Worm (Caenorhabditis elegans) whole organism, young adult: ENCODE measurements around the gene ehs-1.

Source experiments
- B0336.3 ChIP-seq: fragments of 200-800 bp; sonication (Bioruptor generic); IDR thresholded peaks from 2 replicates; pipeline ENCODE4 v1.3.6; 2022; ENCODE audit warnings: missing genetic modification characterization, missing compliant biosample characterization
- C06A6.2 ChIP-seq: fragments of 200-800 bp; sonication (Bioruptor generic); conservative IDR thresholded peaks from 2 replicates; pipeline ENCODE4 v1.3.6; 2022; ENCODE audit warnings: missing genetic modification characterization, missing compliant biosample characterization
- D2030.7 ChIP-seq: fragments of 200-800 bp; sonication (Bioruptor generic); IDR thresholded peaks from 2 replicates; pipeline ENCODE4 v1.3.6; 2022; ENCODE audit warnings: missing genetic modification reagents, missing genetic modification characterization, missing compliant biosample characterization
- F23B12.7 ChIP-seq: sonication (generic microtip); optimal IDR thresholded peaks from 2 replicates; lab custom pipeline; 2017; ENCODE audit warnings: missing genetic modification characterization, mild to moderate bottlenecking, missing compliant biosample characterization, antibody characterized with exemption, moderate library complexity; ENCODE audit not compliant: insufficient read depth
- F37B4.10 ChIP-seq: fragments of 200-800 bp; sonication (Bioruptor generic); IDR thresholded peaks from 2 replicates; pipeline ENCODE4 v1.3.6; 2022; ENCODE audit warnings: missing genetic modification characterization, missing compliant biosample characterization
- F49E8.2 ChIP-seq: sonication (generic microtip); optimal IDR thresholded peaks from 3 replicates; lab custom pipeline; 2017; ENCODE audit warnings: missing genetic modification characterization, mild to moderate bottlenecking, missing compliant biosample characterization, antibody characterized with exemption, moderate library complexity; ENCODE audit not compliant: insufficient read depth
- F55B11.4 ChIP-seq: sonication (generic microtip); optimal IDR thresholded peaks from 2 replicates; lab custom pipeline; 2016; ENCODE audit warnings: missing compliant biosample characterization, missing genetic modification characterization, borderline replicate concordance; ENCODE audit not compliant: insufficient read depth
- F57A8.1 ChIP-seq: fragments of 200-800 bp; sonication (Bioruptor generic); optimal IDR thresholded peaks from 2 replicates; lab custom pipeline; 2018; ENCODE audit warnings: mild to moderate bottlenecking, missing genetic modification characterization, moderate library complexity, missing compliant biosample characterization
- F57C9.4 ChIP-seq: sonication (generic microtip); optimal IDR thresholded peaks from 2 replicates; lab custom pipeline; 2017; ENCODE audit warnings: mild to moderate bottlenecking, missing genetic modification characterization, missing compliant biosample characterization
- K12H6.12 ChIP-seq: fragments of 200-800 bp; sonication (Bioruptor generic); optimal IDR thresholded peaks from 2 replicates; lab custom pipeline; 2018; ENCODE audit warnings: mild to moderate bottlenecking, missing genetic modification characterization, missing compliant biosample characterization
- T07F8.4 ChIP-seq: sonication (generic microtip); optimal IDR thresholded peaks from 2 replicates; lab custom pipeline; 2016; ENCODE audit warnings: mild to moderate bottlenecking, missing genetic modification characterization, moderate library complexity, missing compliant biosample characterization
- Y53F4B.3 ChIP-seq: fragments of 200-800 bp; sonication (Bioruptor generic); IDR thresholded peaks from 2 replicates; pipeline ENCODE4 v1.3.6; 2022; ENCODE audit warnings: missing genetic modification reagents, missing genetic modification characterization, missing compliant biosample characterization
- Y56A3A.18 ChIP-seq: fragments of 200-800 bp; sonication (Bioruptor generic); IDR thresholded peaks from 2 replicates; pipeline ENCODE4 v1.3.6; 2022; ENCODE audit warnings: missing genetic modification reagents, missing genetic modification characterization, missing compliant biosample characterization
- attf-5 ChIP-seq: fragments of 200-800 bp; sonication (Bioruptor generic); optimal IDR thresholded peaks from 2 replicates; lab custom pipeline; 2018; ENCODE audit warnings: mild to moderate bottlenecking, missing genetic modification characterization, missing compliant biosample characterization
- chd-7 ChIP-seq: sonication (generic microtip); optimal IDR thresholded peaks from 2 replicates; lab custom pipeline; 2016; ENCODE audit warnings: mild to moderate bottlenecking, missing genetic modification characterization, moderate library complexity, missing compliant biosample characterization
- dpl-1 ChIP-seq: fragments of 150-350 bp; optimal IDR thresholded peaks from 2 replicates; lab custom pipeline; 2014; ENCODE audit warnings: missing biosample characterization, missing genetic modification reagents, missing genetic modification characterization
- egl-18 ChIP-seq: fragments of 200-800 bp; sonication (Bioruptor generic); IDR thresholded peaks from 2 replicates; pipeline ENCODE4 v1.3.6; 2022; ENCODE audit warnings: missing genetic modification reagents, missing genetic modification characterization, missing compliant biosample characterization
- egl-44 ChIP-seq: fragments of 200-800 bp; sonication (Bioruptor generic); IDR thresholded peaks from 2 replicates; pipeline ENCODE4 v1.3.6; 2022; ENCODE audit warnings: missing genetic modification reagents, missing genetic modification characterization, missing compliant biosample characterization
- fkh-3 ChIP-seq: sonication (generic microtip); optimal IDR thresholded peaks from 2 replicates; lab custom pipeline; 2016; ENCODE audit warnings: mild to moderate bottlenecking, missing genetic modification characterization, missing compliant biosample characterization
- hmg-1.2 ChIP-seq: fragments of 200-800 bp; sonication (Bioruptor generic); IDR thresholded peaks from 2 replicates; pipeline ENCODE4 v1.3.6; 2022; ENCODE audit warnings: missing genetic modification reagents, missing genetic modification characterization, missing compliant biosample characterization
- hmg-20 ChIP-seq: fragments of 200-800 bp; sonication (Bioruptor generic); IDR thresholded peaks from 2 replicates; pipeline ENCODE4 v1.3.6; 2022; ENCODE audit warnings: missing genetic modification reagents, missing genetic modification characterization, missing compliant biosample characterization
- let-607 ChIP-seq, 2 experiments: fragments of 200-800 bp in 1 of 2; sonication (Bioruptor generic) in 1 of 2; sonication (generic microtip) in 1 of 2; optimal IDR thresholded peaks; 2 replicates each; lab custom pipeline; 2016 to 2018; ENCODE audit warnings: mild to moderate bottlenecking in 2 of 2, missing compliant biosample characterization in 2 of 2, missing genetic modification characterization in 2 of 2, moderate library complexity in 2 of 2, missing genotype in 1 of 2
- lin-40 ChIP-seq: sonication (generic microtip); optimal IDR thresholded peaks from 2 replicates; lab custom pipeline; 2016; ENCODE audit warnings: missing genetic modification characterization, mild to moderate bottlenecking, missing compliant biosample characterization, missing genotype, missing genetic modification reagents
- lir-1 ChIP-seq: fragments of 200-800 bp; sonication (Bioruptor generic); conservative IDR thresholded peaks from 2 replicates; pipeline ENCODE4 v1.3.6; 2022; ENCODE audit warnings: missing genetic modification reagents, missing genetic modification characterization, missing compliant biosample characterization
- lsl-1 ChIP-seq: fragments of 200-800 bp; sonication (Bioruptor generic); optimal IDR thresholded peaks from 2 replicates; lab custom pipeline; 2018; ENCODE audit warnings: mild to moderate bottlenecking, missing genetic modification characterization, moderate library complexity, missing compliant biosample characterization
- madf-3 ChIP-seq: fragments of 200-800 bp; sonication (Bioruptor generic); IDR thresholded peaks from 2 replicates; pipeline ENCODE4 v1.3.6; 2022; ENCODE audit warnings: missing genetic modification reagents, missing genetic modification characterization, missing compliant biosample characterization
- madf-8 ChIP-seq: fragments of 200-800 bp; sonication (Bioruptor generic); conservative IDR thresholded peaks from 2 replicates; pipeline ENCODE4 v1.3.6; 2022; ENCODE audit warnings: missing genetic modification reagents, missing genetic modification characterization, missing compliant biosample characterization
- mcd-1 ChIP-seq: fragments of 200-800 bp; sonication (Bioruptor generic); IDR thresholded peaks from 2 replicates; pipeline ENCODE4 v1.3.6; 2022; ENCODE audit warnings: missing genetic modification reagents, missing genetic modification characterization, missing compliant biosample characterization
- mes-4 ChIP-seq: sonication (generic microtip); optimal IDR thresholded peaks from 2 replicates; lab custom pipeline; 2016; ENCODE audit warnings: missing genotype, missing genetic modification characterization, missing compliant biosample characterization
- mxl-1 ChIP-seq: sonication (generic microtip); optimal IDR thresholded peaks from 2 replicates; lab custom pipeline; 2016; ENCODE audit warnings: missing genetic modification characterization, missing compliant biosample characterization
- nfyb-1 ChIP-seq: fragments of 200-800 bp; sonication (Bioruptor generic); IDR thresholded peaks from 2 replicates; pipeline ENCODE4 v1.3.6; 2022; ENCODE audit warnings: missing genetic modification reagents, missing genetic modification characterization, missing compliant biosample characterization
- nhr-80 ChIP-seq: sonication (generic microtip); optimal IDR thresholded peaks from 2 replicates; lab custom pipeline; 2016; ENCODE audit warnings: missing genetic modification characterization, missing compliant biosample characterization
- nhr-90 ChIP-seq: sonication (generic microtip); optimal IDR thresholded peaks from 2 replicates; lab custom pipeline; 2016; ENCODE audit warnings: missing genotype, mild to moderate bottlenecking, missing genetic modification characterization, missing compliant biosample characterization
- rcor-1 ChIP-seq: fragments of 200-800 bp; sonication (Bioruptor generic); IDR thresholded peaks from 2 replicates; pipeline ENCODE4 v1.3.6; 2022; ENCODE audit warnings: missing genetic modification reagents, missing genetic modification characterization, missing compliant biosample characterization
- repo-1 ChIP-seq: sonication (generic microtip); optimal IDR thresholded peaks from 2 replicates; lab custom pipeline; 2017; ENCODE audit warnings: mild to moderate bottlenecking, missing genetic modification characterization, missing compliant biosample characterization
- sdz-38 ChIP-seq: sonication (generic microtip); optimal IDR thresholded peaks from 2 replicates; lab custom pipeline; 2016; ENCODE audit warnings: missing genotype, missing genetic modification characterization, missing compliant biosample characterization
- snpc-1.1 ChIP-seq: sonication (generic microtip); optimal IDR thresholded peaks from 2 replicates; lab custom pipeline; 2017; ENCODE audit warnings: missing genetic modification characterization, mild to moderate bottlenecking, missing compliant biosample characterization, antibody characterized with exemption, moderate library complexity, missing genotype, missing genetic modification reagents; ENCODE audit not compliant: insufficient read depth
- snpc-1.3 ChIP-seq: sonication (generic microtip); optimal IDR thresholded peaks from 2 replicates; lab custom pipeline; 2017; ENCODE audit warnings: missing genetic modification characterization, mild to moderate bottlenecking, missing compliant biosample characterization, antibody characterized with exemption, moderate library complexity, missing genotype, missing genetic modification reagents; ENCODE audit not compliant: insufficient read depth
- snpc-3.4 ChIP-seq: sonication (generic microtip); optimal IDR thresholded peaks from 2 replicates; lab custom pipeline; 2017; ENCODE audit warnings: missing genetic modification characterization, mild to moderate bottlenecking, missing compliant biosample characterization, antibody characterized with exemption, moderate library complexity, missing genotype, missing genetic modification reagents
- snpc-4 ChIP-seq, 5 experiments: fragments of 150-350 bp in 1 of 5; sonication (generic microtip) in 4 of 5; optimal IDR thresholded peaks; 2 replicates each; lab custom pipeline; 2014 to 2018; ENCODE audit warnings: missing genetic modification characterization in 5 of 5, missing biosample characterization in 3 of 5, antibody characterized with exemption in 2 of 5, mild to moderate bottlenecking in 2 of 5, missing compliant biosample characterization in 2 of 5, missing genotype in 2 of 5, moderate library complexity in 2 of 5, missing genetic modification reagents in 1 of 5
- tlf-1 ChIP-seq: fragments of 200-800 bp; sonication (Bioruptor generic); optimal IDR thresholded peaks from 2 replicates; lab custom pipeline; 2018; ENCODE audit warnings: mild to moderate bottlenecking, missing genetic modification characterization, missing compliant biosample characterization
- zfh-2 ChIP-seq: fragments of 200-800 bp; sonication (Bioruptor generic); conservative IDR thresholded peaks from 2 replicates; pipeline ENCODE4 v1.3.6; 2022; ENCODE audit warnings: missing genetic modification reagents, missing genetic modification characterization, missing compliant biosample characterization
- ztf-18 ChIP-seq: sonication (generic microtip); optimal IDR thresholded peaks from 2 replicates; lab custom pipeline; 2016; ENCODE audit warnings: missing genotype, mild to moderate bottlenecking, missing genetic modification characterization, missing compliant biosample characterization
- ztf-22 ChIP-seq: fragments of 200-800 bp; sonication (Bioruptor generic); optimal IDR thresholded peaks from 2 replicates; lab custom pipeline; 2018; ENCODE audit warnings: mild to moderate bottlenecking, missing genetic modification characterization, moderate library complexity, missing compliant biosample characterization
- ztf-25 ChIP-seq: fragments of 200-800 bp; sonication (Bioruptor generic); IDR thresholded peaks from 2 replicates; pipeline ENCODE4 v1.3.6; 2022; ENCODE audit warnings: missing genetic modification reagents, missing genetic modification characterization, missing compliant biosample characterization
- ztf-28 ChIP-seq: fragments of 200-800 bp; sonication (Bioruptor generic); IDR thresholded peaks from 2 replicates; pipeline ENCODE4 v1.3.6; 2022; ENCODE audit warnings: missing genetic modification reagents, missing genetic modification characterization, missing compliant biosample characterization

ehs-1 gene

DNA sequence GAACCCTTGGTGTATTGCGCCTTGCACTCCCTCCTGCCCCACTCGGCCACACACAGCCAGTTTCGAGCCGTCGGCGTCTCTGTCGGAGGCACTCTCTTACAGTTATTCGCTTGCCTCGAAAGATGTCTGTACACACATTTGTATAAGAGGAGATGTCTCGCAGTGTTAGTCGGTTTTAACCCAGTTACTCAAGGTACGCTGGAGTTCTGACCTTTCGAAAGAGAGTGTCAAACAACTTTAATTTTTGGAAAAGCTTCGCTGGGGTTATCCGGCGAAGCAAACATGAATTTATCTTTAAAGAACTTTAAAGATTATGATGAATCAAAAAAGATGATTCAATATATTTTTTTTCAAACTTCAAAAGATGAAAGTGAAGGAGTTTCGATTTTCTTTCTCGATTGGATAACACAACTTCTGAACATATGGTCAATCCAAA lies 24.2 kb downstream of the ehs-1 start (continued):
- peak; percentile 97 for TF ChIP-seq F49E8.2 (tag; lab: Kevin White, UChicago)
- TF ChIP-seq hmg-20 = peak; percentile 97
- TF ChIP-seq lir-1 = peak; percentile 94
- peak; percentile 95 for TF ChIP-seq egl-44 (GFP tag; lab: Robert Waterston, UW)
- peak; percentile 59 for TF ChIP-seq sdz-38 (tag; lab: Kevin White, UChicago)
- peak; percentile 98 for TF ChIP-seq mcd-1 (GFP tag; lab: Robert Waterston, UW)
- TF ChIP-seq madf-3 (GFP tag; lab: Robert Waterston, UW) = peak; percentile 95
- peak; percentile 99 for TF ChIP-seq D2030.7 (GFP tag; lab: Robert Waterston, UW)
- peak; percentile 99 for TF ChIP-seq nfyb-1
- TF ChIP-seq snpc-1.3 (tag; lab: Kevin White, UChicago) = peak; percentile 96
- TF ChIP-seq Y56A3A.18 (GFP tag; lab: Robert Waterston, UW) = peak; percentile 98
- peak; percentile 86 for TF ChIP-seq fkh-3
- peak; percentile 100 for TF ChIP-seq repo-1
- TF ChIP-seq snpc-3.4 = peak; percentile 99
- TF ChIP-seq ztf-22 (GFP tag; lab: Kevin White, UChicago) = peak; percentile 98
- peak; percentile 94 for TF ChIP-seq ztf-28 (GFP tag; lab: Robert Waterston, UW)
- TF ChIP-seq C06A6.2 = peak; percentile 99
- peak; percentile 99 for TF ChIP-seq snpc-1.1 (tag; lab: Kevin White, UChicago)
- peak; percentile 87 for TF ChIP-seq mxl-1 (tag; lab: Kevin White, UChicago)
- no peak for TF ChIP-seq F55B11.4 (tag; lab: Kevin White, UChicago)
- TF ChIP-seq snpc-4 (GFP tag; optimal IDR thresholded peaks at IDR 0.05; lab: Kevin White, UChicago) = peak; percentile 100
- TF ChIP-seq snpc-4 (tag; optimal IDR thresholded peaks at IDR 0.05; lab: Kevin White, UChicago) = peak; percentile 100
- peak; percentile 99 for TF ChIP-seq tlf-1
- TF ChIP-seq zfh-2 (GFP tag; lab: Robert Waterston, UW) = peak; percentile 97
- TF ChIP-seq F37B4.10 (GFP tag; lab: Robert Waterston, UW) = peak; percentile 93; the same call in 1 of the 2 replicates
- peak; percentile 81 for TF ChIP-seq nhr-80 (tag; lab: Kevin White, UChicago)
- peak; percentile 91 for TF ChIP-seq nhr-90 (tag; lab: Kevin White, UChicago)
- peak; percentile 11 for TF ChIP-seq dpl-1 (GFP tag; lab: Kevin White, UChicago)
- TF ChIP-seq let-607 (tag; optimal IDR thresholded peaks at IDR 0.05; lab: Kevin White, UChicago) = peak; percentile 83 to 94
- TF ChIP-seq madf-8 (GFP tag; lab: Robert Waterston, UW) = peak; percentile 84
- peak; percentile 94 for TF ChIP-seq T07F8.4
- TF ChIP-seq hmg-1.2 (GFP tag; lab: Robert Waterston, UW) = peak; percentile 95
- peak; percentile 96 for TF ChIP-seq F57C9.4 (tag; lab: Kevin White, UChicago)
- TF ChIP-seq rcor-1 = peak; percentile 99
- peak; percentile 99 for TF ChIP-seq lin-40
- peak; percentile 100 for TF ChIP-seq B0336.3
- peak; percentile 81 for TF ChIP-seq Y53F4B.3
- peak; percentile 80 for TF ChIP-seq ztf-25 (GFP tag; lab: Robert Waterston, UW)
- peak; percentile 77 for TF ChIP-seq mes-4 (tag; lab: Kevin White, UChicago)
- peak; percentile 88 for TF ChIP-seq ztf-18 (tag; lab: Kevin White, UChicago)
- peak; percentile 98 for TF ChIP-seq F23B12.7 (tag; lab: Kevin White, UChicago)
- peak; percentile 95 for TF ChIP-seq attf-5
- TF ChIP-seq chd-7 (tag; lab: Kevin White, UChicago) = peak; percentile 100
- TF ChIP-seq egl-18 (GFP tag; lab: Robert Waterston, UW) = peak; percentile 95
- peak; percentile 99 for TF ChIP-seq K12H6.12 (tag; lab: Kevin White, UChicago)
- TF ChIP-seq lsl-1 (GFP tag; lab: Kevin White, UChicago) = peak; percentile 84
- peak; percentile 87 for TF ChIP-seq F57A8.1 (GFP tag; lab: Kevin White, UChicago)
